Fruit fly (Drosophila melanogaster) whole organism, embryonic: ENCODE results near the gene SdhC.

Experiments used
- BEAF-32 ChIP-seq: fragments of 200-800 bp; sonication (Bioruptor generic); optimal IDR thresholded peaks from 3 replicates; lab custom pipeline; 2017; ENCODE audit warnings: missing biosample characterization, missing genetic modification characterization, mild to moderate bottlenecking, moderate library complexity, missing genetic modification reagents
- Bteb2 ChIP-seq: fragments of 200-800 bp; sonication (Bioruptor generic); optimal IDR thresholded peaks from 2 replicates; lab custom pipeline; 2016; ENCODE audit warnings: missing biosample characterization, missing genetic modification characterization
- CG10565 ChIP-seq: fragments of 200-800 bp; sonication (Bioruptor generic); optimal IDR thresholded peaks from 3 replicates; lab custom pipeline; 2016; ENCODE audit warnings: missing biosample characterization, mild to moderate bottlenecking, missing genetic modification characterization
- CG12769 ChIP-seq: fragments of 200-800 bp; sonication (Bioruptor generic); optimal IDR thresholded peaks from 2 replicates; lab custom pipeline; 2019; ENCODE audit warnings: missing biosample characterization, mild to moderate bottlenecking, missing genetic modification characterization, moderate library complexity
- CG13287 ChIP-seq: fragments of 200-800 bp; sonication (Bioruptor generic); IDR thresholded peaks from 2 replicates; pipeline ENCODE4 v1.3.6; 2022; ENCODE audit warnings: missing biosample characterization, missing genetic modification characterization; ENCODE audit not compliant: partially characterized antibody
- CG15514 ChIP-seq: fragments of 200-800 bp; sonication (Bioruptor generic); optimal IDR thresholded peaks from 3 replicates; lab custom pipeline; 2017; ENCODE audit warnings: missing biosample characterization, missing genetic modification characterization, mild to moderate bottlenecking, moderate library complexity, missing genetic modification reagents
- CG16779 ChIP-seq: fragments of 200-800 bp; sonication (Bioruptor generic); IDR thresholded peaks from 2 replicates; pipeline ENCODE4 v1.3.6; 2022; ENCODE audit warnings: missing biosample characterization, missing genetic modification characterization
- CG34376 ChIP-seq: fragments of 200-800 bp; sonication (Bioruptor generic); optimal IDR thresholded peaks from 2 replicates; lab custom pipeline; 2018; ENCODE audit warnings: missing biosample characterization, mild to moderate bottlenecking, missing genetic modification characterization
- CG4360 ChIP-seq: fragments of 200-800 bp; sonication (Bioruptor generic); IDR thresholded peaks from 2 replicates; pipeline ENCODE4 v1.3.6; 2022; ENCODE audit warnings: missing biosample characterization, missing genetic modification characterization
- CG4820 ChIP-seq: fragments of 200-800 bp; sonication (Bioruptor generic); optimal IDR thresholded peaks from 3 replicates; lab custom pipeline; 2016; ENCODE audit warnings: missing biosample characterization, missing genetic modification characterization
- CG5180 ChIP-seq: fragments of 200-800 bp; sonication (Bioruptor generic); optimal IDR thresholded peaks from 3 replicates; lab custom pipeline; 2017; ENCODE audit warnings: missing biosample characterization, missing genetic modification characterization, mild to moderate bottlenecking, moderate library complexity, missing genetic modification reagents
- CG7839 ChIP-seq: fragments of 200-800 bp; sonication (Bioruptor generic); optimal IDR thresholded peaks from 3 replicates; lab custom pipeline; 2018; ENCODE audit warnings: missing biosample characterization, mild to moderate bottlenecking, missing genetic modification characterization, moderate library complexity
- CG9817 ChIP-seq: fragments of 200-800 bp; sonication (Bioruptor generic); optimal IDR thresholded peaks from 2 replicates; lab custom pipeline; 2018; ENCODE audit warnings: missing biosample characterization, mild to moderate bottlenecking, missing genetic modification characterization, moderate library complexity
- Drgx ChIP-seq: fragments of 200-800 bp; sonication (Bioruptor generic); IDR thresholded peaks from 2 replicates; pipeline ENCODE4 v1.3.6; 2022; ENCODE audit warnings: missing biosample characterization, missing genetic modification characterization
- Eip74EF ChIP-seq, 2 experiments: fragments of 200-800 bp in 1 of 2; fragments of >200 bp in 1 of 2; sonication (Bioruptor generic) in 1 of 2; optimal IDR thresholded peaks; 2 replicates each; lab custom pipeline; 2017 to 2019; ENCODE audit warnings: missing biosample characterization in 2 of 2, missing genetic modification characterization in 2 of 2, mild to moderate bottlenecking in 1 of 2, moderate library complexity in 1 of 2
- Fer3 ChIP-seq: fragments of 200-800 bp; sonication (Bioruptor generic); optimal IDR thresholded peaks from 2 replicates; lab custom pipeline; 2018; ENCODE audit warnings: missing biosample characterization, mild to moderate bottlenecking, missing genetic modification characterization, moderate library complexity
- HLH4C ChIP-seq: fragments of 200-800 bp; sonication (Bioruptor generic); IDR thresholded peaks from 3 replicates; pipeline ENCODE4 v1.3.6; 2022; ENCODE audit warnings: missing biosample characterization, missing genetic modification characterization; ENCODE audit not compliant: partially characterized antibody
- Hand ChIP-seq: fragments of 200-800 bp; sonication (Bioruptor generic); optimal IDR thresholded peaks from 2 replicates; lab custom pipeline; 2017; ENCODE audit warnings: mild to moderate bottlenecking, missing biosample characterization, missing genetic modification reagents, missing genetic modification characterization
- Hey ChIP-seq: fragments of 200-800 bp; sonication (Bioruptor generic); optimal IDR thresholded peaks from 3 replicates; lab custom pipeline; 2018; ENCODE audit warnings: missing biosample characterization, mild to moderate bottlenecking, missing genetic modification characterization
- HmgD ChIP-seq: fragments of 200-800 bp; sonication (Bioruptor generic); optimal IDR thresholded peaks from 3 replicates; lab custom pipeline; 2016; ENCODE audit warnings: missing biosample characterization, missing genetic modification characterization
- MTF-1 ChIP-seq: fragments of 200-800 bp; sonication (Bioruptor generic); optimal IDR thresholded peaks from 2 replicates; lab custom pipeline; 2018; ENCODE audit warnings: missing biosample characterization, mild to moderate bottlenecking, missing genetic modification characterization, borderline replicate concordance
- Med ChIP-seq: fragments of 200-800 bp; sonication (Bioruptor generic); peaks from one replicate; lab custom pipeline; 2016; ENCODE audit warnings: missing biosample characterization, missing genetic modification characterization, mild to moderate bottlenecking, inconsistent platforms, moderate library complexity
- Oli ChIP-seq: fragments of 200-800 bp; sonication (Bioruptor generic); optimal IDR thresholded peaks from 2 replicates; lab custom pipeline; 2018; ENCODE audit warnings: missing biosample characterization, mild to moderate bottlenecking, missing genetic modification characterization, moderate library complexity
- Pdp1 ChIP-seq, 2 experiments: fragments of 200-800 bp; sonication (Bioruptor generic); optimal IDR thresholded peaks; 3 replicates each; lab custom pipeline; 2016; ENCODE audit warnings: missing biosample characterization in 2 of 2, missing genetic modification characterization in 2 of 2, mild to moderate bottlenecking in 1 of 2, moderate library complexity in 1 of 2
- Ptx1 ChIP-seq: fragments of 200-800 bp; sonication (Bioruptor generic); IDR thresholded peaks from 2 replicates; pipeline ENCODE4 v1.3.6; 2022; ENCODE audit warnings: missing biosample characterization, missing genetic modification characterization
- Six4 ChIP-seq: fragments of 200-800 bp; sonication (Bioruptor generic); optimal IDR thresholded peaks from 2 replicates; lab custom pipeline; 2016; ENCODE audit warnings: missing biosample characterization, missing genetic modification characterization
- Xrp1 ChIP-seq: fragments of 200-800 bp; sonication (Bioruptor generic); IDR thresholded peaks from 2 replicates; pipeline ENCODE4 v1.3.6; 2022; ENCODE audit warnings: missing biosample characterization, missing genetic modification characterization
- bowl ChIP-seq: fragments of 200-800 bp; sonication (Bioruptor generic); IDR thresholded peaks from 2 replicates; pipeline ENCODE4 v1.3.6; 2022; ENCODE audit warnings: missing biosample characterization, missing genetic modification characterization
- chif ChIP-seq, 2 experiments: fragments of 200-800 bp; sonication (Bioruptor generic); optimal IDR thresholded peaks; 3 replicates each; lab custom pipeline; 2016; ENCODE audit warnings: missing biosample characterization in 2 of 2, missing genetic modification characterization in 2 of 2
- chinmo ChIP-seq: fragments of 200-800 bp; sonication (Bioruptor generic); IDR thresholded peaks from 4 replicates; pipeline ENCODE4 v1.3.6; 2022; ENCODE audit warnings: missing biosample characterization, missing genetic modification characterization; ENCODE audit not compliant: partially characterized antibody
- corto ChIP-seq: fragments of 200-800 bp; sonication (Bioruptor generic); optimal IDR thresholded peaks from 2 replicates; lab custom pipeline; 2016; ENCODE audit warnings: missing biosample characterization, mild to moderate bottlenecking, missing genetic modification characterization, moderate library complexity
- croc ChIP-seq: fragments of 200-800 bp; sonication (Bioruptor generic); conservative IDR thresholded peaks from 3 replicates; pipeline ENCODE4 v1.3.6; 2022; ENCODE audit warnings: missing biosample characterization, missing genetic modification characterization
- crp ChIP-seq, 2 experiments: fragments of 200-800 bp; sonication (Bioruptor generic); optimal IDR thresholded peaks; 2 replicates in 1 of 2; 3 replicates in 1 of 2; lab custom pipeline; 2017; ENCODE audit warnings: missing biosample characterization in 2 of 2, missing genetic modification characterization in 2 of 2, mild to moderate bottlenecking in 1 of 2, moderate library complexity in 1 of 2
- cwo ChIP-seq: fragments of 200-800 bp; sonication (Bioruptor generic); optimal IDR thresholded peaks from 3 replicates; lab custom pipeline; 2017; ENCODE audit warnings: missing biosample characterization, missing genetic modification characterization, mild to moderate bottlenecking, moderate library complexity, missing genetic modification reagents
- dpn ChIP-seq, 2 experiments: fragments of 200-800 bp; sonication (Bioruptor generic); optimal IDR thresholded peaks; 3 replicates each; lab custom pipeline; 2016; ENCODE audit warnings: missing biosample characterization in 2 of 2, missing genetic modification characterization in 2 of 2
- ewg ChIP-seq: fragments of 200-800 bp; sonication (Bioruptor generic); optimal IDR thresholded peaks from 3 replicates; lab custom pipeline; 2017; ENCODE audit warnings: mild to moderate bottlenecking, missing biosample characterization, missing genetic modification reagents, missing genetic modification characterization
- exex ChIP-seq: fragments of 200-800 bp; sonication (Bioruptor generic); optimal IDR thresholded peaks from 4 replicates; lab custom pipeline; 2018; ENCODE audit warnings: missing biosample characterization, mild to moderate bottlenecking, missing genetic modification characterization, moderate library complexity
- gfzf ChIP-seq: fragments of 200-800 bp; sonication (Bioruptor generic); optimal IDR thresholded peaks from 2 replicates; lab custom pipeline; 2016; ENCODE audit warnings: missing biosample characterization, mild to moderate bottlenecking, missing genetic modification characterization, moderate library complexity
- hbn ChIP-seq: fragments of 200-800 bp; sonication (Bioruptor generic); IDR thresholded peaks from 2 replicates; pipeline ENCODE4 v1.3.6; 2022; ENCODE audit warnings: missing biosample characterization, missing genetic modification characterization; ENCODE audit not compliant: partially characterized antibody
- inv ChIP-seq: fragments of 200-800 bp; sonication (Bioruptor generic); IDR thresholded peaks from 2 replicates; pipeline ENCODE4 v1.3.6; 2022; ENCODE audit warnings: missing biosample characterization, missing genetic modification characterization; ENCODE audit not compliant: partially characterized antibody
- jumu ChIP-seq: fragments of 200-800 bp; sonication (Bioruptor generic); optimal IDR thresholded peaks from 3 replicates; lab custom pipeline; 2016; ENCODE audit warnings: missing biosample characterization, missing genetic modification characterization
- klu ChIP-seq: fragments of 200-800 bp; sonication (Bioruptor generic); IDR thresholded peaks from 2 replicates; pipeline ENCODE4 v1.3.6; 2022; ENCODE audit warnings: missing biosample characterization, missing genetic modification characterization
- kni ChIP-seq: fragments of 200-800 bp; sonication (Bioruptor generic); optimal IDR thresholded peaks from 3 replicates; lab custom pipeline; 2017; ENCODE audit warnings: mild to moderate bottlenecking, missing biosample characterization, missing genetic modification reagents, missing genetic modification characterization
- lab ChIP-seq: fragments of 200-800 bp; sonication (Bioruptor generic); optimal IDR thresholded peaks from 3 replicates; lab custom pipeline; 2017; ENCODE audit warnings: missing biosample characterization, missing genetic modification characterization, mild to moderate bottlenecking, moderate library complexity, missing genetic modification reagents
- mirr ChIP-seq: fragments of 200-800 bp; sonication (Bioruptor generic); optimal IDR thresholded peaks from 3 replicates; lab custom pipeline; 2018; ENCODE audit warnings: missing biosample characterization, mild to moderate bottlenecking, missing genetic modification characterization
- otp ChIP-seq: fragments of 200-800 bp; sonication (Bioruptor generic); IDR thresholded peaks from 3 replicates; pipeline ENCODE4, ENCODE4 v1.3.6; 2022; ENCODE audit warnings: missing biosample characterization, missing genetic modification characterization
- scrt ChIP-seq: fragments of 200-800 bp; sonication (Bioruptor generic); optimal IDR thresholded peaks from 2 replicates; lab custom pipeline; 2018; ENCODE audit warnings: missing biosample characterization, mild to moderate bottlenecking, missing genetic modification characterization, moderate library complexity
- slbo ChIP-seq: fragments of 200-800 bp; sonication (Bioruptor generic); IDR thresholded peaks from 2 replicates; pipeline ENCODE4 v1.3.6; 2022; ENCODE audit warnings: missing biosample characterization, missing genetic modification characterization

SdhC gene

dm6 chr3R:11198062-11198472, 11.6 kb downstream of the SdhC start (continued):
- TF ChIP-seq Six4 (GFP tag; lab: Kevin White, UChicago) (no peak), Eip74EF (GFP tag; optimal IDR thresholded peaks at IDR 0.05; lab: Kevin White, UChicago) (peak in 1 of 2 experiments; percentile 3), CG5180 (GFP tag; lab: Kevin White, UChicago) (peak; percentile 97), CG4820 (no peak), CG13287 (GFP tag; lab: Robert Waterston, UW) (0 out of 2 replicates have a peak, but pooled peaks have one; percentile 11), Med (GFP tag; lab: Kevin White, UChicago) (peak; percentile 92), Xrp1 (GFP tag; lab: Robert Waterston, UW) (peak; percentile 46; the same call in 1 of the 2 replicates), crp (GFP tag; optimal IDR thresholded peaks at IDR 0.05; lab: Kevin White, UChicago) (no peak), scrt (GFP tag; lab: Kevin White, UChicago) (peak; percentile 56), klu (GFP tag; lab: Robert Waterston, UW) (no peak), HmgD (GFP tag; lab: Kevin White, UChicago) (peak; percentile 3), corto (GFP tag; lab: Kevin White, UChicago) (no peak), chinmo (GFP tag; lab: Robert Waterston, UW) (peak; percentile 87; the same call in 1 of the 4 replicates), Bteb2 (GFP tag; lab: Kevin White, UChicago) (no peak), hbn (GFP tag; lab: Robert Waterston, UW) (no peak; the same call in 1 of the 2 replicates), kni (GFP tag; lab: Kevin White, UChicago) (no peak), cwo (GFP tag; lab: Kevin White, UChicago) (peak; percentile 79), MTF-1 (GFP tag; lab: Kevin White, UChicago) (peak; percentile 4), dpn (GFP tag; optimal IDR thresholded peaks at IDR 0.05; lab: Kevin White, UChicago) (peak; percentile 19 to 27), CG15514 (GFP tag; lab: Kevin White, UChicago) (peak; percentile 11), Pdp1 (GFP tag; optimal IDR thresholded peaks at IDR 0.05; lab: Kevin White, UChicago) (peak in 1 of 2 experiments; percentile 92), Drgx (GFP tag; lab: Robert Waterston, UW) (peak; percentile 47; the same call in 1 of the 2 replicates), Fer3 (tag; lab: Kevin White, UChicago) (peak; percentile 12), chif (GFP tag; optimal IDR thresholded peaks at IDR 0.05; lab: Kevin White, UChicago) (no peak), CG16779 (GFP tag; lab: Robert Waterston, UW) (0 out of 2 replicates have a peak, but pooled peaks have one; percentile 14), Ptx1 (GFP tag; lab: Robert Waterston, UW) (no peak), HLH4C (0 out of 3 replicates have a peak, but pooled peaks have one; percentile 12), BEAF-32 (no peak), ewg (GFP tag; lab: Kevin White, UChicago) (no peak), exex (tag; lab: Kevin White, UChicago) (no peak), CG4360 (GFP tag; lab: Robert Waterston, UW) (no peak), inv (GFP tag; lab: Robert Waterston, UW) (no peak), gfzf (no peak), Oli (tag; lab: Kevin White, UChicago) (no peak), otp (GFP tag; lab: Robert Waterston, UW) (0 out of 3 replicates have a peak, but pooled peaks have one; percentile 8), Hand (GFP tag; lab: Kevin White, UChicago) (no peak), croc (no peak), CG12769 (tag; lab: Kevin White, UChicago) (peak; percentile 67), jumu (no peak), lab (GFP tag; lab: Kevin White, UChicago) (peak; percentile 45), Hey (peak; percentile 46), slbo (GFP tag; lab: Robert Waterston, UW) (peak; percentile 39), mirr (GFP tag; lab: Kevin White, UChicago) (peak; percentile 31), CG9817 (tag; lab: Kevin White, UChicago) (no peak), bowl (GFP tag; lab: Robert Waterston, UW) (no peak), CG34376 (peak; percentile 36), CG10565 (GFP tag; lab: Kevin White, UChicago) (no peak), CG7839 (tag; lab: Kevin White, UChicago) (peak; percentile 34)
